Fruit fly (Drosophila melanogaster) whole organism, pupa: ENCODE results near the gene Eig71Ei.

ENCODE experiments used
- CG10348 ChIP-seq: fragments of 200-800 bp; sonication (Bioruptor generic); IDR thresholded peaks from 2 replicates; pipeline ENCODE4 v1.3.6; 2022; ENCODE audit warnings: missing biosample characterization, missing genetic modification characterization
- CG12605 ChIP-seq: fragments of 200-800 bp; sonication (Bioruptor generic); IDR thresholded peaks from 2 replicates; pipeline ENCODE4 v1.3.6; 2022; ENCODE audit warnings: missing biosample characterization, missing genetic modification characterization
- CG13204 ChIP-seq: fragments of 200-800 bp; sonication (Bioruptor generic); optimal IDR thresholded peaks from 2 replicates; lab custom pipeline; 2018; ENCODE audit warnings: missing biosample characterization, mild to moderate bottlenecking, missing genetic modification characterization, moderate library complexity
- CG14655 ChIP-seq: fragments of 200-800 bp; sonication (Bioruptor generic); optimal IDR thresholded peaks from 3 replicates; lab custom pipeline; 2017; ENCODE audit warnings: mild to moderate bottlenecking, missing biosample characterization, missing genetic modification reagents, missing genetic modification characterization
- CG15710 ChIP-seq: fragments of 200-800 bp; sonication (Bioruptor generic); optimal IDR thresholded peaks from 2 replicates; lab custom pipeline; 2018; ENCODE audit warnings: missing biosample characterization, mild to moderate bottlenecking, missing genetic modification characterization, moderate library complexity
- CG17806 ChIP-seq: fragments of 200-800 bp; sonication (Bioruptor generic); optimal IDR thresholded peaks from 2 replicates; lab custom pipeline; 2018; ENCODE audit warnings: missing biosample characterization, mild to moderate bottlenecking, missing genetic modification characterization, moderate library complexity
- CG32121 ChIP-seq: fragments of 200-800 bp; sonication (Bioruptor generic); IDR thresholded peaks from 2 replicates; pipeline ENCODE4 v1.3.6; 2022; ENCODE audit warnings: missing biosample characterization, missing genetic modification characterization
- CG34367 ChIP-seq: fragments of 200-800 bp; sonication (Bioruptor generic); optimal IDR thresholded peaks from 2 replicates; lab custom pipeline; 2018; ENCODE audit warnings: missing biosample characterization, mild to moderate bottlenecking, missing genetic modification characterization
- CG4496 ChIP-seq: fragments of 200-800 bp; sonication (Bioruptor generic); IDR thresholded peaks from 3 replicates; pipeline ENCODE4 v1.3.6; 2022; ENCODE audit warnings: missing biosample characterization, missing genetic modification characterization
- CG8159 ChIP-seq: fragments of 200-800 bp; sonication (Bioruptor generic); optimal IDR thresholded peaks from 3 replicates; lab custom pipeline; 2018; ENCODE audit warnings: missing biosample characterization, mild to moderate bottlenecking, missing genetic modification characterization, moderate library complexity
- CG8301 ChIP-seq: fragments of 200-800 bp; sonication (Bioruptor generic); optimal IDR thresholded peaks from 2 replicates; lab custom pipeline; 2018; ENCODE audit warnings: missing biosample characterization, mild to moderate bottlenecking, missing genetic modification characterization
- CG9948 ChIP-seq: fragments of 200-800 bp; sonication (Bioruptor generic); optimal IDR thresholded peaks from 2 replicates; lab custom pipeline; 2018; ENCODE audit warnings: missing biosample characterization, mild to moderate bottlenecking, missing genetic modification characterization, moderate library complexity
- D1 ChIP-seq: fragments of 200-800 bp; sonication (Bioruptor generic); optimal IDR thresholded peaks from 2 replicates; lab custom pipeline; 2018; ENCODE audit warnings: missing biosample characterization, mild to moderate bottlenecking, missing genetic modification characterization, moderate library complexity
- EcR ChIP-seq: fragments of 200-800 bp; sonication (Bioruptor generic); optimal IDR thresholded peaks from 3 replicates; lab custom pipeline; 2019; ENCODE audit warnings: missing biosample characterization, missing genetic modification characterization, mild to moderate bottlenecking, moderate library complexity, missing genetic modification reagents
- Ets98B ChIP-seq: fragments of 200-800 bp; sonication (Bioruptor generic); IDR thresholded peaks from 2 replicates; pipeline ENCODE4 v1.3.6; 2022; ENCODE audit warnings: missing biosample characterization, missing genetic modification characterization
- Pif1A ChIP-seq: fragments of 200-800 bp; sonication (Bioruptor generic); optimal IDR thresholded peaks from 3 replicates; lab custom pipeline; 2016; ENCODE audit warnings: missing biosample characterization, missing genetic modification characterization
- Pif1B ChIP-seq: fragments of 200-800 bp; sonication (Bioruptor generic); optimal IDR thresholded peaks from 3 replicates; lab custom pipeline; 2016; ENCODE audit warnings: missing biosample characterization, missing genetic modification characterization
- Snoo ChIP-seq: fragments of 200-800 bp; sonication (Bioruptor generic); optimal IDR thresholded peaks from 3 replicates; lab custom pipeline; 2017; ENCODE audit warnings: missing biosample characterization, mild to moderate bottlenecking, missing genetic modification characterization, inconsistent platforms
- fd96Ca ChIP-seq: fragments of 200-800 bp; sonication (Bioruptor generic); IDR thresholded peaks from 3 replicates; pipeline ENCODE4 v1.3.6; 2022; ENCODE audit warnings: missing biosample characterization, missing genetic modification characterization
- gl ChIP-seq: fragments of 200-800 bp; sonication (Bioruptor generic); optimal IDR thresholded peaks from 2 replicates; lab custom pipeline; 2018; ENCODE audit warnings: missing biosample characterization, mild to moderate bottlenecking, missing genetic modification characterization
- rn ChIP-seq: fragments of 200-800 bp; sonication (Bioruptor generic); IDR thresholded peaks from 2 replicates; pipeline ENCODE4 v1.3.6; 2022; ENCODE audit warnings: missing biosample characterization, missing genetic modification characterization

The Eig71Ei gene

dm6 chr3L:15639978-15640377, 19.5 kb upstream of the Eig71Ei start:
- TF ChIP-seq CG4496 (GFP tag; lab: Robert Waterston, UW) (no peak), CG9948 (no peak), EcR (GFP tag; lab: Kevin White, UChicago) (no peak), CG32121 (GFP tag; lab: Robert Waterston, UW) (no peak), gl (tag; lab: Kevin White, UChicago) (no peak), CG34367 (tag; lab: Kevin White, UChicago) (no peak), CG14655 (GFP tag; lab: Kevin White, UChicago) (no peak), CG13204 (no peak), CG12605 (GFP tag; lab: Robert Waterston, UW) (no peak)

dm6 chr3L:15641590-15642019, 17.9 kb upstream of the Eig71Ei start:
- TF ChIP-seq CG9948 = peak; percentile 47
- TF ChIP-seq CG4496 (GFP tag; lab: Robert Waterston, UW) = 0 out of 3 replicates have a peak, but pooled peaks have one; percentile 21
- no peak for TF ChIP-seq rn (GFP tag; lab: Robert Waterston, UW)
- TF ChIP-seq CG8301 (tag; lab: Kevin White, UChicago) = peak; percentile 45
- peak; percentile 32 for TF ChIP-seq CG17806 (tag; lab: Kevin White, UChicago)
- 0 out of 2 replicates have a peak, but pooled peaks have one; percentile 7 for TF ChIP-seq CG12605 (GFP tag; lab: Robert Waterston, UW)
- TF ChIP-seq Ets98B = no peak
- peak; percentile 28 for TF ChIP-seq Snoo (tag; lab: Kevin White, UChicago)
- peak; percentile 51 for TF ChIP-seq CG14655 (GFP tag; lab: Kevin White, UChicago)
- TF ChIP-seq fd96Ca (GFP tag; lab: Robert Waterston, UW) = no peak
- no peak for TF ChIP-seq D1 (tag; lab: Kevin White, UChicago)
- TF ChIP-seq CG15710 = peak; percentile 54
- peak; percentile 11 for TF ChIP-seq Pif1A
- no peak for TF ChIP-seq CG10348
- no peak for TF ChIP-seq CG13204
- no peak for TF ChIP-seq gl (tag; lab: Kevin White, UChicago)
- peak; percentile 81 for TF ChIP-seq CG8159 (tag; lab: Kevin White, UChicago)
- no peak for TF ChIP-seq EcR (GFP tag; lab: Kevin White, UChicago)
- TF ChIP-seq CG32121 (GFP tag; lab: Robert Waterston, UW) = no peak

- no peak for TF ChIP-seq CG8159 (tag; lab: Kevin White, UChicago)
Observed at dm6 chr3L:15646182-15646581, 13.3 kb upstream of the Eig71Ei start.

dm6 chr3L:15647712-15648621, 11.5 kb upstream of the Eig71Ei start, which contains the start of the genes comm3 and CG43083:
Gene comm3, minus strand, starts transcription at chr3L:15647762.
Gene CG43083, plus strand, starts transcription at chr3L:15648571.
- no peak for TF ChIP-seq CG17806 (tag; lab: Kevin White, UChicago)
- TF ChIP-seq Snoo (tag; lab: Kevin White, UChicago) = no peak
- no peak for TF ChIP-seq Ets98B
- no peak for TF ChIP-seq CG8159 (tag; lab: Kevin White, UChicago)
- no peak for TF ChIP-seq Pif1A
- no peak for TF ChIP-seq D1 (tag; lab: Kevin White, UChicago)
- TF ChIP-seq CG32121 (GFP tag; lab: Robert Waterston, UW) = no peak

- TF ChIP-seq CG14655 (GFP tag; lab: Kevin White, UChicago) = no peak
- no peak for TF ChIP-seq D1 (tag; lab: Kevin White, UChicago)
- no peak for TF ChIP-seq Pif1B (GFP tag; lab: Kevin White, UChicago)
- no peak for TF ChIP-seq Snoo (tag; lab: Kevin White, UChicago)
- TF ChIP-seq Ets98B = no peak
- no peak for TF ChIP-seq rn (GFP tag; lab: Robert Waterston, UW)
- TF ChIP-seq CG15710 = no peak
- no peak for TF ChIP-seq CG8159 (tag; lab: Kevin White, UChicago)
- no peak for TF ChIP-seq CG9948
- TF ChIP-seq CG12605 (GFP tag; lab: Robert Waterston, UW) = no peak
- no peak for TF ChIP-seq EcR (GFP tag; lab: Kevin White, UChicago)
- TF ChIP-seq CG34367 (tag; lab: Kevin White, UChicago) = no peak
- no peak for TF ChIP-seq CG32121 (GFP tag; lab: Robert Waterston, UW)
Observed at dm6 chr3L:15649561-15649960, 9.9 kb upstream of the Eig71Ei start, which contains the start of the genes Eig71Ea and Eig71Eb. Gene Eig71Ea, minus strand, starts transcription at chr3L:15649661. Gene Eig71Eb, plus strand, starts transcription at chr3L:15649936.

- TF ChIP-seq EcR (GFP tag; lab: Kevin White, UChicago) (no peak), Pif1A (no peak), CG8159 (tag; lab: Kevin White, UChicago) (no peak), D1 (tag; lab: Kevin White, UChicago) (no peak), CG15710 (no peak), CG13204 (no peak), CG4496 (GFP tag; lab: Robert Waterston, UW) (no peak), Snoo (tag; lab: Kevin White, UChicago) (no peak), fd96Ca (GFP tag; lab: Robert Waterston, UW) (no peak), rn (GFP tag; lab: Robert Waterston, UW) (no peak), CG17806 (tag; lab: Kevin White, UChicago) (no peak), CG32121 (GFP tag; lab: Robert Waterston, UW) (no peak), CG9948 (no peak), CG8301 (tag; lab: Kevin White, UChicago) (no peak), Pif1B (GFP tag; lab: Kevin White, UChicago) (no peak), gl (tag; lab: Kevin White, UChicago) (no peak), CG14655 (GFP tag; lab: Kevin White, UChicago) (no peak), Ets98B (no peak)
Observed at dm6 chr3L:15650552-15650951, 9.0 kb upstream of the Eig71Ei start, which contains the start of gene CG43084. Gene CG43084, plus strand, starts transcription at chr3L:15650852.
